Worm (Caenorhabditis elegans) whole organism, early embryonic: ENCODE measurements around the gene W01A11.1.

Experiments used
- F13C5.2 ChIP-seq: sonication (generic microtip); optimal IDR thresholded peaks from 2 replicates; lab custom pipeline; 2017; ENCODE audit warnings: mild to moderate bottlenecking, missing genetic modification characterization, inconsistent platforms, missing compliant biosample characterization
- ama-1 ChIP-seq: fragments of 150-350 bp; optimal IDR thresholded peaks from 2 replicates; lab custom pipeline; 2014
- ceh-36 ChIP-seq: sonication (generic microtip); optimal IDR thresholded peaks from 2 replicates; lab custom pipeline; 2016; ENCODE audit warnings: missing genetic modification characterization, inconsistent platforms, missing compliant biosample characterization
- flt-1 ChIP-seq: fragments of 200-800 bp; sonication (Bioruptor generic); IDR thresholded peaks from 2 replicates; pipeline ENCODE4 v1.3.6; 2022; ENCODE audit warnings: missing genetic modification characterization, missing compliant biosample characterization
- hmg-4 ChIP-seq: fragments of 200-800 bp; sonication (Bioruptor generic); optimal IDR thresholded peaks from 2 replicates; lab custom pipeline; 2018; ENCODE audit warnings: mild to moderate bottlenecking, missing genetic modification characterization, missing compliant biosample characterization
- hnd-1 ChIP-seq: sonication (generic microtip); optimal IDR thresholded peaks from 2 replicates; lab custom pipeline; 2016; ENCODE audit warnings: missing genetic modification characterization, missing compliant biosample characterization
- pes-1 ChIP-seq: fragments of 200-800 bp; sonication (Bioruptor generic); IDR thresholded peaks from 2 replicates; pipeline ENCODE4 v1.3.6; 2022; ENCODE audit warnings: missing genetic modification reagents, missing genetic modification characterization, missing compliant biosample characterization
- scrt-1 ChIP-seq: fragments of 200-800 bp; sonication (Bioruptor generic); IDR thresholded peaks from 2 replicates; pipeline ENCODE4 v1.3.6; 2022; ENCODE audit warnings: missing genetic modification characterization, missing compliant biosample characterization
- sea-1 ChIP-seq: fragments of 200-800 bp; sonication (Bioruptor generic); conservative IDR thresholded peaks from 2 replicates; pipeline ENCODE4 v1.3.6; 2022; ENCODE audit warnings: missing genetic modification characterization, missing compliant biosample characterization
- tbx-37 ChIP-seq: fragments of 200-800 bp; sonication (Bioruptor generic); conservative IDR thresholded peaks from 2 replicates; pipeline ENCODE4 v1.3.6; 2022; ENCODE audit warnings: missing genetic modification reagents, missing genetic modification characterization, missing compliant biosample characterization

DNA sequence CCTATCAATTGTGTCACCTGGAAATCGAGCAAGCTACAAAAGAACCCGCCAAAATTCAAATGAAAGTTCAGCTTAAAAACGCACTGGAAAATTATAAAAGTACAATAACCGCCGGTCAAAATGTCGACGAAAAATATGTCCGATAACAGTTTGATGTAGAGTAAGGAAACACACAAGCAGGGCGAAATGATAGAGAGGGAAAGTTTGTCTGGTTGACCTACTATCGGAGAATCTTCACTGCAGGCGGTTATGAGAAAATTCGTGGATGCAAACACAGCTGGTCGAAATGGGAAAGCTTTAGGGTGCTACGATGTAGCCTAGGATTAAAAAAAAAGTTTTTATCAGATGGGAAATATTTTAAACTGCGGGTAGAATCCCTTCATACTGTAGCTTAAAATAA is 3.7 kb upstream of the W01A11.1 start:
- TF ChIP-seq pes-1 (GFP tag; lab: Robert Waterston, UW) (no peak), sea-1 (GFP tag; lab: Robert Waterston, UW) (no peak), ama-1 (lab: Kevin White, UChicago) (no peak), scrt-1 (GFP tag; lab: Robert Waterston, UW) (no peak), tbx-37 (GFP tag; lab: Robert Waterston, UW) (no peak), F13C5.2 (tag; lab: Kevin White, UChicago) (no peak), hnd-1 (no peak), flt-1 (no peak), hmg-4 (GFP tag; lab: Kevin White, UChicago) (no peak), ceh-36 (tag; lab: Kevin White, UChicago) (no peak)
